Fruit fly (Drosophila melanogaster) whole organism, embryonic: ENCODE measurements around the gene chic.

Source experiments
- Awh ChIP-seq: fragments of 200-800 bp; sonication (Bioruptor generic); IDR thresholded peaks from 2 replicates; pipeline ENCODE4, ENCODE4 v1.3.6; 2022; ENCODE audit warnings: missing biosample characterization, missing genetic modification characterization
- B-H1 ChIP-seq: fragments of 200-800 bp; sonication (Bioruptor generic); IDR thresholded peaks from 3 replicates; pipeline ENCODE4 v1.3.6; 2022; ENCODE audit warnings: missing biosample characterization, missing genetic modification characterization
- BtbVII ChIP-seq: fragments of 200-800 bp; sonication (Bioruptor generic); optimal IDR thresholded peaks from 3 replicates; lab custom pipeline; 2017; ENCODE audit warnings: missing biosample characterization, mild to moderate bottlenecking, missing genetic modification characterization
- C15 ChIP-seq: fragments of 200-800 bp; sonication (Bioruptor generic); IDR thresholded peaks from 3 replicates; pipeline ENCODE4 v1.3.6; 2022; ENCODE audit warnings: missing biosample characterization, missing genetic modification characterization
- CG10267 ChIP-seq: fragments of 200-800 bp; sonication (Bioruptor generic); optimal IDR thresholded peaks from 2 replicates; lab custom pipeline; 2018; ENCODE audit warnings: missing biosample characterization, mild to moderate bottlenecking, missing genetic modification characterization, moderate library complexity
- CG10321 ChIP-seq: fragments of 200-800 bp; sonication (Bioruptor generic); IDR thresholded peaks from 2 replicates; pipeline ENCODE4 v1.3.6; 2022; ENCODE audit warnings: missing biosample characterization, missing genetic modification characterization
- CG10543 ChIP-seq: fragments of 200-800 bp; sonication (Bioruptor generic); optimal IDR thresholded peaks from 3 replicates; lab custom pipeline; 2017; ENCODE audit warnings: missing biosample characterization, mild to moderate bottlenecking, missing genetic modification characterization, moderate library complexity
- CG11504 ChIP-seq: fragments of 200-800 bp; sonication (Bioruptor generic); optimal IDR thresholded peaks from 3 replicates; lab custom pipeline; 2019; ENCODE audit warnings: missing biosample characterization, mild to moderate bottlenecking, missing genetic modification characterization, moderate library complexity
- CG12744 ChIP-seq: fragments of 200-800 bp; sonication (Bioruptor generic); optimal IDR thresholded peaks from 2 replicates; lab custom pipeline; 2016; ENCODE audit warnings: missing biosample characterization, missing genetic modification characterization
- CG13894 ChIP-seq: fragments of 200-800 bp; sonication (Bioruptor generic); optimal IDR thresholded peaks from 3 replicates; lab custom pipeline; 2018; ENCODE audit warnings: missing biosample characterization, mild to moderate bottlenecking, missing genetic modification characterization, moderate library complexity
- CG14014 ChIP-seq: fragments of 200-800 bp; sonication (Bioruptor generic); IDR thresholded peaks from 2 replicates; pipeline ENCODE4 v1.3.6; 2022; ENCODE audit warnings: missing biosample characterization, missing genetic modification characterization
- CG14965 ChIP-seq: fragments of 200-800 bp; sonication (Bioruptor generic); optimal IDR thresholded peaks from 2 replicates; lab custom pipeline; 2016; ENCODE audit warnings: missing biosample characterization, missing genetic modification characterization, borderline replicate concordance
- CG15269 ChIP-seq: fragments of 200-800 bp; sonication (Bioruptor generic); optimal IDR thresholded peaks from 2 replicates; lab custom pipeline; 2018; ENCODE audit warnings: missing biosample characterization, mild to moderate bottlenecking, missing genetic modification characterization, moderate library complexity
- CG17328 ChIP-seq: fragments of 200-800 bp; sonication (Bioruptor generic); IDR thresholded peaks from 2 replicates; pipeline ENCODE4 v1.3.6; 2022; ENCODE audit warnings: missing biosample characterization, missing genetic modification characterization
- CG2199 ChIP-seq: fragments of 200-800 bp; sonication (Bioruptor generic); IDR thresholded peaks from 3 replicates; pipeline ENCODE4 v1.3.6; 2022; ENCODE audit warnings: missing biosample characterization, missing genetic modification characterization
- CG2712 ChIP-seq: fragments of 200-800 bp; optimal IDR thresholded peaks from 3 replicates; lab custom pipeline; 2019; ENCODE audit warnings: missing biosample characterization, mild to moderate bottlenecking, missing genetic modification characterization, moderate library complexity
- CG31365 ChIP-seq: fragments of 200-800 bp; sonication (Bioruptor generic); optimal IDR thresholded peaks from 2 replicates; lab custom pipeline; 2018; ENCODE audit warnings: missing biosample characterization, mild to moderate bottlenecking, missing genetic modification characterization
- CG3163 ChIP-seq: fragments of 200-800 bp; sonication (Bioruptor generic); optimal IDR thresholded peaks from 3 replicates; lab custom pipeline; 2016; ENCODE audit warnings: missing biosample characterization, missing genetic modification characterization
- CG5953 ChIP-seq: fragments of 200-800 bp; sonication (Bioruptor generic); IDR thresholded peaks from 2 replicates; pipeline ENCODE4 v1.3.6; 2022; ENCODE audit warnings: missing biosample characterization, missing genetic modification characterization
- CG6854 ChIP-seq: fragments of 200-800 bp; sonication (Bioruptor generic); optimal IDR thresholded peaks from 3 replicates; lab custom pipeline; 2017; ENCODE audit warnings: missing biosample characterization, mild to moderate bottlenecking, missing genetic modification characterization
- CG8765 ChIP-seq: fragments of 200-800 bp; sonication (Bioruptor generic); IDR thresholded peaks from 2 replicates; pipeline ENCODE4 v1.3.6; 2022; ENCODE audit warnings: missing biosample characterization, missing genetic modification characterization
- CoRest ChIP-seq: fragments of 200-800 bp; sonication (Bioruptor generic); optimal IDR thresholded peaks from 3 replicates; lab custom pipeline; 2018; ENCODE audit warnings: missing biosample characterization, mild to moderate bottlenecking, missing genetic modification characterization, moderate library complexity
- D19A ChIP-seq: fragments of 200-800 bp; optimal IDR thresholded peaks from 3 replicates; lab custom pipeline; 2019; ENCODE audit warnings: missing biosample characterization, mild to moderate bottlenecking, missing genetic modification characterization, moderate library complexity
- Dll ChIP-seq: fragments of 200-800 bp; sonication (Bioruptor generic); IDR thresholded peaks from 4 replicates; pipeline ENCODE4 v1.3.6; 2022; ENCODE audit warnings: missing biosample characterization, missing genetic modification characterization; ENCODE audit not compliant: partially characterized antibody
- Drgx ChIP-seq: fragments of 200-800 bp; sonication (Bioruptor generic); IDR thresholded peaks from 2 replicates; pipeline ENCODE4 v1.3.6; 2022; ENCODE audit warnings: missing biosample characterization, missing genetic modification characterization
- HmgD ChIP-seq: fragments of 200-800 bp; sonication (Bioruptor generic); optimal IDR thresholded peaks from 3 replicates; lab custom pipeline; 2016; ENCODE audit warnings: missing biosample characterization, missing genetic modification characterization
- MESR4 ChIP-seq: fragments of 200-800 bp; sonication (Bioruptor generic); optimal IDR thresholded peaks from 2 replicates; lab custom pipeline; 2018; ENCODE audit warnings: missing biosample characterization, mild to moderate bottlenecking, missing genetic modification characterization, moderate library complexity
- Med ChIP-seq: fragments of 200-800 bp; sonication (Bioruptor generic); peaks from one replicate; lab custom pipeline; 2016; ENCODE audit warnings: missing biosample characterization, missing genetic modification characterization, mild to moderate bottlenecking, inconsistent platforms, moderate library complexity
- NC2β ChIP-seq: fragments of 200-800 bp; sonication (Bioruptor generic); optimal IDR thresholded peaks from 2 replicates; lab custom pipeline; 2016; ENCODE audit warnings: missing biosample characterization, missing genetic modification characterization
- Optix ChIP-seq: fragments of 200-800 bp; sonication (Bioruptor generic); IDR thresholded peaks from 3 replicates; pipeline ENCODE4 v1.3.6; 2022; ENCODE audit warnings: missing biosample characterization, missing genetic modification characterization
- Rfx ChIP-seq: fragments of 200-800 bp; sonication (Bioruptor generic); IDR thresholded peaks from 2 replicates; pipeline ENCODE4 v1.3.6; 2022; ENCODE audit warnings: missing biosample characterization, missing genetic modification characterization
- Sin3A ChIP-seq: fragments of >200 bp; optimal IDR thresholded peaks from 2 replicates; lab custom pipeline; 2018
- Xbp1 ChIP-seq: fragments of 200-800 bp; sonication (Bioruptor generic); optimal IDR thresholded peaks from 3 replicates; lab custom pipeline; 2016; ENCODE audit warnings: missing biosample characterization, mild to moderate bottlenecking, missing genetic modification characterization
- disco-r ChIP-seq: fragments of 200-800 bp; sonication (Bioruptor generic); optimal IDR thresholded peaks from 2 replicates; lab custom pipeline; 2016; ENCODE audit warnings: missing biosample characterization, missing genetic modification characterization
- ems ChIP-seq: fragments of 200-800 bp; sonication (Bioruptor generic); optimal IDR thresholded peaks from 3 replicates; lab custom pipeline; 2016; ENCODE audit warnings: missing biosample characterization, missing genetic modification characterization
- fd64A ChIP-seq: fragments of 200-800 bp; sonication (Bioruptor generic); optimal IDR thresholded peaks from 3 replicates; lab custom pipeline; 2018; ENCODE audit warnings: missing biosample characterization, mild to moderate bottlenecking, missing genetic modification characterization
- gsb-n ChIP-seq: fragments of 200-800 bp; sonication (Bioruptor generic); optimal IDR thresholded peaks from 3 replicates; lab custom pipeline; 2018; ENCODE audit warnings: missing biosample characterization, mild to moderate bottlenecking, missing genetic modification characterization
- klu ChIP-seq: fragments of 200-800 bp; sonication (Bioruptor generic); IDR thresholded peaks from 2 replicates; pipeline ENCODE4 v1.3.6; 2022; ENCODE audit warnings: missing biosample characterization, missing genetic modification characterization
- knrl ChIP-seq: fragments of 200-800 bp; sonication (Bioruptor generic); IDR thresholded peaks from 3 replicates; pipeline ENCODE4 v1.3.6; 2022; ENCODE audit warnings: missing biosample characterization, missing genetic modification characterization; ENCODE audit not compliant: partially characterized antibody
- lola ChIP-seq, 3 experiments: fragments of >200 bp in 2 of 3; fragments of 200-800 bp in 1 of 3; sonication (Bioruptor generic) in 1 of 3; optimal IDR thresholded peaks; 2 replicates each; lab custom pipeline; 2017 to 2019; ENCODE audit warnings: missing biosample characterization in 3 of 3, missing genetic modification characterization in 3 of 3, mild to moderate bottlenecking in 1 of 3, moderate library complexity in 1 of 3
- nau ChIP-seq: fragments of 200-800 bp; sonication (Bioruptor generic); optimal IDR thresholded peaks from 3 replicates; lab custom pipeline; 2017; ENCODE audit warnings: missing biosample characterization, mild to moderate bottlenecking, missing genetic modification characterization, missing genetic modification reagents
- odd ChIP-seq: fragments of 200-800 bp; sonication (Bioruptor generic); optimal IDR thresholded peaks from 2 replicates; lab custom pipeline; 2017; ENCODE audit warnings: missing biosample characterization, mild to moderate bottlenecking, missing genetic modification characterization
- pan ChIP-seq, 4 experiments: fragments of >200 bp in 3 of 4; fragments of 200-800 bp in 1 of 4; sonication (Bioruptor generic) in 1 of 4; optimal IDR thresholded peaks in 3 of 4; IDR thresholded peaks in 1 of 4; 2 replicates each; pipeline versions ENCODE4 v1.3.6 to Lab custom; 2017 to 2022; ENCODE audit warnings: missing biosample characterization in 2 of 4, missing genetic modification characterization in 2 of 4, mixed read lengths in 1 of 4
- run ChIP-seq: fragments of 200-800 bp; sonication (Bioruptor generic); optimal IDR thresholded peaks from 3 replicates; lab custom pipeline; 2018; ENCODE audit warnings: missing biosample characterization, mild to moderate bottlenecking, missing genetic modification characterization
- sima ChIP-seq: fragments of 200-800 bp; sonication (Bioruptor generic); optimal IDR thresholded peaks from 2 replicates; lab custom pipeline; 2016; ENCODE audit warnings: missing biosample characterization, missing genetic modification characterization
- tgo ChIP-seq: fragments of 200-800 bp; sonication (Bioruptor generic); IDR thresholded peaks from 3 replicates; pipeline ENCODE4 v1.3.6; 2022; ENCODE audit warnings: missing biosample characterization, missing genetic modification characterization
- vfl ChIP-seq: fragments of 200-800 bp; sonication (Bioruptor generic); optimal IDR thresholded peaks from 2 replicates; lab custom pipeline; 2016; ENCODE audit warnings: missing biosample characterization, missing genetic modification characterization
- wek ChIP-seq: fragments of 200-800 bp; sonication (Bioruptor generic); optimal IDR thresholded peaks from 3 replicates; lab custom pipeline; 2018; ENCODE audit warnings: missing biosample characterization, mild to moderate bottlenecking, missing genetic modification characterization, moderate library complexity
- wor ChIP-seq: fragments of 200-800 bp; sonication (Bioruptor generic); IDR thresholded peaks from 2 replicates; pipeline ENCODE4 v1.3.6; 2022; ENCODE audit warnings: missing biosample characterization, missing genetic modification characterization
- z ChIP-seq: fragments of 200-800 bp; sonication (Bioruptor generic); IDR thresholded peaks from 3 replicates; pipeline ENCODE4 v1.3.6; 2022; ENCODE audit warnings: missing biosample characterization, missing genetic modification characterization

The chic gene

DNA sequence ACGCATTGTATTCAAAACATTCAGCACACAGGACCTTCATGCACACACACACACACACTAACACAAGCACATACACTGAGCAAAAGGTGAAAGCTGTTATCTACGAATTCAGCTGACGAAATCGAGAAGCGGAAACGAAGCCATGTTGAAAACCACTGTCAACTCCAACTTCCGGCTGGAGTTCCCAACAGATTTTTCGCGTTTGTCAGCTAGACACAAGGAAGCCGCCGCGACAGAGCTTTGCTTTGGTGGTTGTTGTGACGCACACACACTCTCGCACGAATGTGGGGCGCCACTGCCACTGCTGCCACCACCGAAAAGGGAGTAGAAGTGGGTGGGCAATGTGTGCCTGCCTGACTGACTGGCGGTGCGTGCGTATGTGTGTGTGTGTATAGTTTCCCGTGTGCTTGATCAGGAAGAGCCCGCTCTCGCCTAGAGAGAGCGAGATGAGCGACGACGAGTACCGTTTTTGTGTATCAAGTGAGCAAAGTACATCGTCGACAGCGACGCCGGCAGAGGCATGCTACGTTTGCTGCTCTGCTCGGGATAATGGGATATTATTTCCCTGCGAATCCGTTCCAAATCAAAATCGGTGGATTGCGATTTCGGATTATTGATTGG, 16.9 kb upstream of the chic start (continued):
- TF ChIP-seq klu (GFP tag; lab: Robert Waterston, UW) = no peak
- TF ChIP-seq nau (GFP tag; lab: Kevin White, UChicago) = no peak
- TF ChIP-seq vfl = no peak
- no peak for TF ChIP-seq pan (optimal IDR thresholded peaks at IDR 0.05; lab: Kevin White, UChicago)
- peak in 1 of 2 experiments; percentile 39 for TF ChIP-seq pan (GFP tag; optimal IDR thresholded peaks at IDR 0.05 in 1 of 2, IDR thresholded peaks at IDR 0.05 in 1 of 2)
- peak; percentile 53 for TF ChIP-seq gsb-n (tag; lab: Kevin White, UChicago)
- peak; percentile 39 for TF ChIP-seq CG10267
- TF ChIP-seq CG2712 = peak; percentile 49
- peak; percentile 67 for TF ChIP-seq CG6854 (GFP tag; lab: Kevin White, UChicago)
- TF ChIP-seq CG15269 = no peak
- TF ChIP-seq CG14014 (GFP tag; lab: Robert Waterston, UW) = no peak
- TF ChIP-seq Dll (GFP tag; lab: Robert Waterston, UW) = no peak
- TF ChIP-seq odd (GFP tag; lab: Kevin White, UChicago) = peak; percentile 84
- TF ChIP-seq fd64A (GFP tag; lab: Kevin White, UChicago) = peak; percentile 78
- TF ChIP-seq Sin3A (lab: Kevin White, UChicago) = no peak
- peak; percentile 94 for TF ChIP-seq Med (GFP tag; lab: Kevin White, UChicago)
- no peak for TF ChIP-seq MESR4 (GFP tag; lab: Kevin White, UChicago)
- TF ChIP-seq run (tag; lab: Kevin White, UChicago) = peak; percentile 68
- TF ChIP-seq disco-r (GFP tag; lab: Kevin White, UChicago) = no peak
- TF ChIP-seq CG13894 (tag; lab: Kevin White, UChicago) = peak; percentile 42
- TF ChIP-seq CG10543 (GFP tag; lab: Kevin White, UChicago) = peak; percentile 72
- TF ChIP-seq CG5953 (GFP tag; lab: Robert Waterston, UW) = no peak
- TF ChIP-seq CG2199 (GFP tag; lab: Robert Waterston, UW) = no peak
- TF ChIP-seq CG31365 = peak; percentile 74
- TF ChIP-seq Awh = peak; percentile 51; the same call in 1 of the 2 replicates
- no peak for TF ChIP-seq NC2β (GFP tag; lab: Kevin White, UChicago)
- TF ChIP-seq CG11504 (tag; lab: Kevin White, UChicago) = no peak
- TF ChIP-seq lola (GFP tag; optimal IDR thresholded peaks at IDR 0.05; lab: Kevin White, UChicago) = peak in 1 of 3 experiments; percentile 44
- TF ChIP-seq CG17328 (GFP tag; lab: Robert Waterston, UW) = peak; percentile 26; the same call in 1 of the 2 replicates
- no peak for TF ChIP-seq sima (GFP tag; lab: Kevin White, UChicago)
- no peak for TF ChIP-seq C15 (GFP tag; lab: Robert Waterston, UW)
- peak; percentile 28; the same call in 1 of the 2 replicates for TF ChIP-seq Rfx
- TF ChIP-seq knrl (GFP tag; lab: Robert Waterston, UW) = no peak
- peak; percentile 21 for TF ChIP-seq CG3163 (GFP tag; lab: Kevin White, UChicago)
- TF ChIP-seq wor (GFP tag; lab: Robert Waterston, UW) = no peak
- no peak for TF ChIP-seq CG10321
- TF ChIP-seq HmgD (GFP tag; lab: Kevin White, UChicago) = no peak
- TF ChIP-seq tgo = no peak
- no peak for TF ChIP-seq CG14965 (GFP tag; lab: Kevin White, UChicago)
- TF ChIP-seq D19A (tag; lab: Kevin White, UChicago) = peak; percentile 34
- no peak for TF ChIP-seq B-H1 (GFP tag; lab: Robert Waterston, UW)
- TF ChIP-seq z = no peak
- TF ChIP-seq CG8765 = peak; percentile 28; the same call in 1 of the 2 replicates
- peak; percentile 79 for TF ChIP-seq BtbVII
- no peak for TF ChIP-seq Xbp1 (GFP tag; lab: Kevin White, UChicago)
- no peak for TF ChIP-seq Optix
- TF ChIP-seq Drgx (GFP tag; lab: Robert Waterston, UW) = no peak
- TF ChIP-seq CG12744 = no peak
- TF ChIP-seq CoRest = peak; percentile 39
- TF ChIP-seq wek (GFP tag; lab: Kevin White, UChicago) = peak; percentile 82
- TF ChIP-seq ems (GFP tag; lab: Kevin White, UChicago) = no peak
